Fruit fly (Drosophila melanogaster) whole organism, embryonic: Measurements from ENCODE around the gene CG12010.
A peak's percentile ranks its signal among the peaks of the same experiment; 100 is the strongest.

ENCODE experiments used
- Abd-B ChIP-seq: fragments of 200-800 bp; sonication (Bioruptor generic); optimal IDR thresholded peaks from 2 replicates; lab custom pipeline; 2018; ENCODE audit warnings: missing biosample characterization, mild to moderate bottlenecking, missing genetic modification characterization, moderate library complexity
- Ada2b ChIP-seq: fragments of 200-800 bp; sonication (Bioruptor generic); IDR thresholded peaks from 2 replicates; pipeline ENCODE4 v1.3.6; 2022; ENCODE audit warnings: missing biosample characterization, missing genetic modification characterization
- B-H1 ChIP-seq: fragments of 200-800 bp; sonication (Bioruptor generic); IDR thresholded peaks from 3 replicates; pipeline ENCODE4 v1.3.6; 2022; ENCODE audit warnings: missing biosample characterization, missing genetic modification characterization
- CG10267 ChIP-seq: fragments of 200-800 bp; sonication (Bioruptor generic); optimal IDR thresholded peaks from 2 replicates; lab custom pipeline; 2018; ENCODE audit warnings: missing biosample characterization, mild to moderate bottlenecking, missing genetic modification characterization, moderate library complexity
- CG11085 ChIP-seq: fragments of 200-800 bp; sonication (Bioruptor generic); IDR thresholded peaks from 2 replicates; pipeline ENCODE4 v1.3.6; 2022; ENCODE audit warnings: missing biosample characterization, missing genetic modification characterization
- CG11398 ChIP-seq: fragments of 200-800 bp; sonication (Bioruptor generic); optimal IDR thresholded peaks from 2 replicates; lab custom pipeline; 2016; ENCODE audit warnings: missing biosample characterization, missing genetic modification characterization
- CG11456 ChIP-seq: fragments of 200-800 bp; sonication (Bioruptor generic); IDR thresholded peaks from 3 replicates; pipeline ENCODE4 v1.3.6; 2022; ENCODE audit warnings: missing biosample characterization, missing genetic modification characterization
- CG12219 ChIP-seq: fragments of 200-800 bp; sonication (Bioruptor generic); optimal IDR thresholded peaks from 3 replicates; lab custom pipeline; 2018; ENCODE audit warnings: missing biosample characterization, mild to moderate bottlenecking, missing genetic modification characterization
- CG14441 ChIP-seq: fragments of 200-800 bp; sonication (Bioruptor generic); IDR thresholded peaks from 2 replicates; pipeline ENCODE4 v1.3.6; 2022; ENCODE audit warnings: missing biosample characterization, missing genetic modification characterization
- CG16815 ChIP-seq: fragments of 200-800 bp; sonication (Bioruptor generic); optimal IDR thresholded peaks from 3 replicates; lab custom pipeline; 2017; ENCODE audit warnings: missing biosample characterization, mild to moderate bottlenecking, missing genetic modification characterization
- CG17802 ChIP-seq: fragments of 200-800 bp; sonication (Bioruptor generic); optimal IDR thresholded peaks from 2 replicates; lab custom pipeline; 2018; ENCODE audit warnings: missing biosample characterization, mild to moderate bottlenecking, missing genetic modification characterization, moderate library complexity
- CG1832 ChIP-seq: fragments of 200-800 bp; sonication (Bioruptor generic); optimal IDR thresholded peaks from 2 replicates; lab custom pipeline; 2017; ENCODE audit warnings: missing biosample characterization, mild to moderate bottlenecking, missing genetic modification characterization, inconsistent platforms
- CG18599 ChIP-seq: fragments of 200-800 bp; sonication (Bioruptor generic); optimal IDR thresholded peaks from 3 replicates; lab custom pipeline; 2017; ENCODE audit warnings: missing biosample characterization, missing genetic modification characterization, mild to moderate bottlenecking, moderate library complexity, missing genetic modification reagents
- CG18619 ChIP-seq: fragments of 200-800 bp; sonication (Bioruptor generic); optimal IDR thresholded peaks from 3 replicates; lab custom pipeline; 2017; ENCODE audit warnings: missing biosample characterization, mild to moderate bottlenecking, missing genetic modification characterization
- CG33557 ChIP-seq: fragments of 200-800 bp; sonication (Bioruptor generic); optimal IDR thresholded peaks from 2 replicates; lab custom pipeline; 2019; ENCODE audit warnings: missing biosample characterization, mild to moderate bottlenecking, missing genetic modification characterization, moderate library complexity
- CG34376 ChIP-seq: fragments of 200-800 bp; sonication (Bioruptor generic); optimal IDR thresholded peaks from 2 replicates; lab custom pipeline; 2018; ENCODE audit warnings: missing biosample characterization, mild to moderate bottlenecking, missing genetic modification characterization
- CG4820 ChIP-seq: fragments of 200-800 bp; sonication (Bioruptor generic); optimal IDR thresholded peaks from 3 replicates; lab custom pipeline; 2016; ENCODE audit warnings: missing biosample characterization, missing genetic modification characterization
- CG4854 ChIP-seq: fragments of 200-800 bp; sonication (Bioruptor generic); optimal IDR thresholded peaks from 2 replicates; lab custom pipeline; 2016; ENCODE audit warnings: missing biosample characterization, missing genetic modification characterization, inconsistent platforms
- CG7987 ChIP-seq: fragments of 200-800 bp; sonication (Bioruptor generic); optimal IDR thresholded peaks from 2 replicates; lab custom pipeline; 2018; ENCODE audit warnings: missing biosample characterization, mild to moderate bottlenecking, missing genetic modification characterization, moderate library complexity
- CG8089 ChIP-seq: fragments of 200-800 bp; sonication (Bioruptor generic); optimal IDR thresholded peaks from 3 replicates; lab custom pipeline; 2016; ENCODE audit warnings: missing biosample characterization, missing genetic modification characterization
- CG8281 ChIP-seq: fragments of 200-800 bp; sonication (Bioruptor generic); optimal IDR thresholded peaks from 2 replicates; lab custom pipeline; 2018; ENCODE audit warnings: missing biosample characterization, mild to moderate bottlenecking, missing genetic modification characterization, moderate library complexity
- CG8388 ChIP-seq: fragments of 200-800 bp; sonication (Bioruptor generic); optimal IDR thresholded peaks from 2 replicates; lab custom pipeline; 2019; ENCODE audit warnings: missing biosample characterization, mild to moderate bottlenecking, missing genetic modification characterization, moderate library complexity
- CG8944 ChIP-seq: fragments of 200-800 bp; sonication (Bioruptor generic); optimal IDR thresholded peaks from 3 replicates; lab custom pipeline; 2016; ENCODE audit warnings: missing biosample characterization, missing genetic modification characterization
- CkIIα-i1 ChIP-seq: fragments of 200-800 bp; sonication (Bioruptor generic); IDR thresholded peaks from 2 replicates; pipeline ENCODE4 v1.3.6; 2022; ENCODE audit warnings: missing biosample characterization, missing genetic modification characterization
- CrebB ChIP-seq: fragments of 200-800 bp; sonication (Bioruptor generic); optimal IDR thresholded peaks from 3 replicates; lab custom pipeline; 2018; ENCODE audit warnings: missing biosample characterization, mild to moderate bottlenecking, missing genetic modification characterization
- Dad ChIP-seq: fragments of 200-800 bp; sonication (Bioruptor generic); optimal IDR thresholded peaks from 3 replicates; lab custom pipeline; 2016; ENCODE audit warnings: missing biosample characterization, missing genetic modification characterization
- GATAe ChIP-seq: fragments of 200-800 bp; sonication (Bioruptor generic); conservative IDR thresholded peaks from 2 replicates; pipeline ENCODE4 v1.3.6; 2022; ENCODE audit warnings: missing biosample characterization, missing genetic modification characterization
- Hand ChIP-seq: fragments of 200-800 bp; sonication (Bioruptor generic); optimal IDR thresholded peaks from 2 replicates; lab custom pipeline; 2017; ENCODE audit warnings: mild to moderate bottlenecking, missing biosample characterization, missing genetic modification reagents, missing genetic modification characterization
- Hmx ChIP-seq: fragments of 200-800 bp; sonication (Bioruptor generic); optimal IDR thresholded peaks from 2 replicates; lab custom pipeline; 2016; ENCODE audit warnings: missing biosample characterization, missing genetic modification characterization
- Lpt ChIP-seq: fragments of >200 bp; optimal IDR thresholded peaks from 2 replicates; lab custom pipeline; 2018; ENCODE audit warnings: missing biosample characterization, missing genetic modification characterization
- MBD-R2 ChIP-seq: fragments of 200-800 bp; sonication (Bioruptor generic); IDR thresholded peaks from 2 replicates; pipeline ENCODE4 v1.3.6; 2022; ENCODE audit warnings: missing biosample characterization, missing genetic modification characterization
- Oaz ChIP-seq: fragments of 200-800 bp; sonication (Bioruptor generic); IDR thresholded peaks from 2 replicates; pipeline ENCODE4 v1.3.6; 2022; ENCODE audit warnings: missing biosample characterization, missing genetic modification characterization
- Taf1 ChIP-seq: fragments of 200-800 bp; sonication (Bioruptor generic); IDR thresholded peaks from 2 replicates; pipeline ENCODE4 v1.3.6; 2022; ENCODE audit warnings: missing biosample characterization, missing genetic modification characterization
- Trl ChIP-seq, 3 experiments: fragments of >200 bp in 2 of 3; fragments of 200-800 bp in 1 of 3; sonication (Bioruptor generic) in 1 of 3; optimal IDR thresholded peaks; 2 replicates in 1 of 3; 3 replicates in 2 of 3; lab custom pipeline; 2016 to 2017; ENCODE audit warnings: missing biosample characterization in 1 of 3, missing genetic modification characterization in 1 of 3
- YL-1 ChIP-seq: fragments of 200-800 bp; sonication (Bioruptor generic); optimal IDR thresholded peaks from 3 replicates; lab custom pipeline; 2017; ENCODE audit warnings: missing biosample characterization, mild to moderate bottlenecking, missing genetic modification characterization
- bigmax ChIP-seq: fragments of 200-800 bp; sonication (Bioruptor generic); optimal IDR thresholded peaks from 2 replicates; lab custom pipeline; 2018; ENCODE audit warnings: missing biosample characterization, mild to moderate bottlenecking, missing genetic modification characterization
- cato ChIP-seq: fragments of 200-800 bp; sonication (Bioruptor generic); optimal IDR thresholded peaks from 2 replicates; lab custom pipeline; 2016; ENCODE audit warnings: missing biosample characterization, missing genetic modification characterization, borderline replicate concordance
- cwo ChIP-seq: fragments of 200-800 bp; sonication (Bioruptor generic); optimal IDR thresholded peaks from 3 replicates; lab custom pipeline; 2017; ENCODE audit warnings: missing biosample characterization, missing genetic modification characterization, mild to moderate bottlenecking, moderate library complexity, missing genetic modification reagents
- disco-r ChIP-seq: fragments of 200-800 bp; sonication (Bioruptor generic); optimal IDR thresholded peaks from 2 replicates; lab custom pipeline; 2016; ENCODE audit warnings: missing biosample characterization, missing genetic modification characterization
- emc ChIP-seq: fragments of 200-800 bp; sonication (Bioruptor generic); optimal IDR thresholded peaks from 2 replicates; lab custom pipeline; 2016; ENCODE audit warnings: missing biosample characterization, missing genetic modification characterization
- gro ChIP-seq: fragments of 200-800 bp; sonication (Bioruptor generic); optimal IDR thresholded peaks from 2 replicates; lab custom pipeline; 2016; ENCODE audit warnings: missing biosample characterization, missing genetic modification characterization
- hth ChIP-seq: fragments of >200 bp; optimal IDR thresholded peaks from 2 replicates; lab custom pipeline; 2017; ENCODE audit warnings: inconsistent platforms
- ken ChIP-seq: fragments of 200-800 bp; sonication (Bioruptor generic); IDR thresholded peaks from 3 replicates; pipeline ENCODE4 v1.3.6; 2022; ENCODE audit warnings: missing biosample characterization, missing genetic modification characterization
- lab ChIP-seq: fragments of 200-800 bp; sonication (Bioruptor generic); optimal IDR thresholded peaks from 3 replicates; lab custom pipeline; 2017; ENCODE audit warnings: missing biosample characterization, missing genetic modification characterization, mild to moderate bottlenecking, moderate library complexity, missing genetic modification reagents
- lov ChIP-seq, 2 experiments: fragments of 200-800 bp in 1 of 2; fragments of >200 bp in 1 of 2; sonication (Bioruptor generic) in 1 of 2; IDR thresholded peaks in 1 of 2; optimal IDR thresholded peaks in 1 of 2; 2 replicates in 1 of 2; 3 replicates in 1 of 2; pipeline versions ENCODE4 v1.3.6 to Lab custom; 2017 to 2022; ENCODE audit warnings: missing biosample characterization in 1 of 2, missing genetic modification characterization in 1 of 2
- pfk ChIP-seq: fragments of 200-800 bp; sonication (Bioruptor generic); optimal IDR thresholded peaks from 2 replicates; lab custom pipeline; 2018; ENCODE audit warnings: missing biosample characterization, mild to moderate bottlenecking, missing genetic modification characterization, moderate library complexity
- sr ChIP-seq: fragments of 200-800 bp; sonication (Bioruptor generic); IDR thresholded peaks from 3 replicates; pipeline ENCODE4 v1.3.6; 2022; ENCODE audit warnings: missing biosample characterization, missing genetic modification characterization
- tin ChIP-seq: fragments of 200-800 bp; sonication (Bioruptor generic); optimal IDR thresholded peaks from 3 replicates; lab custom pipeline; 2016; ENCODE audit warnings: missing biosample characterization, missing genetic modification characterization
- wdn ChIP-seq: fragments of 200-800 bp; sonication (Bioruptor generic); IDR thresholded peaks from 2 replicates; pipeline ENCODE4 v1.3.6; 2022; ENCODE audit warnings: missing biosample characterization, missing genetic modification characterization
- zfh1 ChIP-seq: fragments of 200-800 bp; sonication (Bioruptor generic); IDR thresholded peaks from 3 replicates; pipeline ENCODE4 v1.3.6; 2022; ENCODE audit warnings: missing biosample characterization, missing genetic modification characterization

The CG12010 gene

dm6 chr3L:3406307-3407061, 32.4 kb downstream of the CG12010 start (continued):
- TF ChIP-seq B-H1 (GFP tag; lab: Robert Waterston, UW) (no peak), CG14441 (GFP tag; lab: Robert Waterston, UW) (no peak), CG8089 (GFP tag; lab: Kevin White, UChicago) (no peak), CG33557 (GFP tag; lab: Kevin White, UChicago) (no peak), ken (GFP tag; lab: Robert Waterston, UW) (no peak), zfh1 (GFP tag; lab: Robert Waterston, UW) (no peak), CG8944 (no peak), wdn (no peak), CG18599 (GFP tag; lab: Kevin White, UChicago) (peak; percentile 4), sr (GFP tag; lab: Robert Waterston, UW) (peak; percentile 66; the same call in 2 of the 3 replicates), Abd-B (GFP tag; lab: Kevin White, UChicago) (no peak), gro (no peak), CG17802 (tag; lab: Kevin White, UChicago) (no peak), pfk (GFP tag; lab: Kevin White, UChicago) (no peak), YL-1 (GFP tag; lab: Kevin White, UChicago) (no peak), CG11456 (no peak), CG8281 (tag; lab: Kevin White, UChicago) (no peak), CkIIα-i1 (no peak), CG4854 (GFP tag; lab: Kevin White, UChicago) (no peak), bigmax (GFP tag; lab: Kevin White, UChicago) (no peak), Hmx (GFP tag; lab: Kevin White, UChicago) (no peak), CG4820 (GFP tag; lab: Kevin White, UChicago) (no peak), CG12219 (no peak), lab (GFP tag; lab: Kevin White, UChicago) (peak; percentile 26), disco-r (GFP tag; lab: Kevin White, UChicago) (no peak), MBD-R2 (GFP tag; lab: Robert Waterston, UW) (no peak), CG7987 (GFP tag; lab: Kevin White, UChicago) (no peak), Trl (optimal IDR thresholded peaks at IDR 0.05; lab: Kevin White, UChicago) (no peak), Trl (GFP tag; optimal IDR thresholded peaks at IDR 0.05; lab: Kevin White, UChicago) (no peak), CG34376 (GFP tag; lab: Kevin White, UChicago) (no peak), CG1832 (GFP tag; lab: Kevin White, UChicago) (no peak), CG16815 (GFP tag; lab: Kevin White, UChicago) (no peak), CrebB (tag; lab: Kevin White, UChicago) (no peak), CG11085 (GFP tag; lab: Robert Waterston, UW) (no peak), GATAe (GFP tag; lab: Robert Waterston, UW) (no peak), CG11398 (GFP tag; lab: Kevin White, UChicago) (no peak), Taf1 (GFP tag; lab: Robert Waterston, UW) (no peak), emc (GFP tag; lab: Kevin White, UChicago) (no peak), hth (no peak), Dad (GFP tag; lab: Kevin White, UChicago) (no peak), Ada2b (GFP tag; lab: Robert Waterston, UW) (no peak), cato (GFP tag; lab: Kevin White, UChicago) (no peak), Oaz (GFP tag; lab: Robert Waterston, UW) (no peak), cwo (no peak), CG18619 (no peak), tin (GFP tag; lab: Kevin White, UChicago) (no peak), CG10267 (tag; lab: Kevin White, UChicago) (no peak), lov (optimal IDR thresholded peaks at IDR 0.05; lab: Kevin White, UChicago) (no peak), lov (GFP tag; IDR thresholded peaks at IDR 0.05; lab: Robert Waterston, UW) (no peak), Lpt (GFP tag; lab: Kevin White, UChicago) (no peak), Hand (GFP tag; lab: Kevin White, UChicago) (no peak), CG8388 (no peak)
